Fruit fly (Drosophila melanogaster) whole organism, embryonic: ENCODE data around the gene CG13026.

ENCODE experiments used
- CG10267 ChIP-seq: fragments of 200-800 bp; sonication (Bioruptor generic); optimal IDR thresholded peaks from 2 replicates; lab custom pipeline; 2018; ENCODE audit warnings: missing biosample characterization, mild to moderate bottlenecking, missing genetic modification characterization, moderate library complexity
- CG10274 ChIP-seq: fragments of 200-800 bp; sonication (Bioruptor generic); optimal IDR thresholded peaks from 3 replicates; lab custom pipeline; 2017; ENCODE audit warnings: missing biosample characterization, mild to moderate bottlenecking, missing genetic modification characterization
- CG10979 ChIP-seq: fragments of 200-800 bp; sonication (Bioruptor generic); optimal IDR thresholded peaks from 2 replicates; lab custom pipeline; 2018; ENCODE audit warnings: missing biosample characterization, mild to moderate bottlenecking, missing genetic modification characterization, moderate library complexity
- CG11093 ChIP-seq: fragments of 200-800 bp; sonication (Bioruptor generic); IDR thresholded peaks from 3 replicates; pipeline ENCODE4 v1.3.6; 2022; ENCODE audit warnings: missing biosample characterization, missing genetic modification characterization
- CG13123 ChIP-seq: fragments of 200-800 bp; sonication (Bioruptor generic); optimal IDR thresholded peaks from 2 replicates; lab custom pipeline; 2016; ENCODE audit warnings: missing biosample characterization, missing genetic modification characterization
- CG1602 ChIP-seq: fragments of 200-800 bp; sonication (Bioruptor generic); optimal IDR thresholded peaks from 3 replicates; lab custom pipeline; 2016; ENCODE audit warnings: missing biosample characterization, missing genetic modification characterization
- CG18764 ChIP-seq: fragments of 200-800 bp; sonication (Bioruptor generic); optimal IDR thresholded peaks from 3 replicates; lab custom pipeline; 2016; ENCODE audit warnings: missing biosample characterization, missing genetic modification characterization
- CG2199 ChIP-seq: fragments of 200-800 bp; sonication (Bioruptor generic); IDR thresholded peaks from 3 replicates; pipeline ENCODE4 v1.3.6; 2022; ENCODE audit warnings: missing biosample characterization, missing genetic modification characterization
- CG31441 ChIP-seq: fragments of 200-800 bp; sonication (Bioruptor generic); IDR thresholded peaks from 2 replicates; pipeline ENCODE4 v1.3.6; 2022; ENCODE audit warnings: missing biosample characterization, missing genetic modification characterization
- CG32772 ChIP-seq: fragments of 200-800 bp; sonication (Bioruptor generic); IDR thresholded peaks from 2 replicates; pipeline ENCODE4 v1.3.6; 2022; ENCODE audit warnings: missing biosample characterization, missing genetic modification characterization
- CG6854 ChIP-seq: fragments of 200-800 bp; sonication (Bioruptor generic); optimal IDR thresholded peaks from 3 replicates; lab custom pipeline; 2017; ENCODE audit warnings: missing biosample characterization, mild to moderate bottlenecking, missing genetic modification characterization
- CG7987 ChIP-seq: fragments of 200-800 bp; sonication (Bioruptor generic); optimal IDR thresholded peaks from 2 replicates; lab custom pipeline; 2018; ENCODE audit warnings: missing biosample characterization, mild to moderate bottlenecking, missing genetic modification characterization, moderate library complexity
- CG8359 ChIP-seq: fragments of 200-800 bp; sonication (Bioruptor generic); optimal IDR thresholded peaks from 2 replicates; lab custom pipeline; 2017; ENCODE audit warnings: missing biosample characterization, mild to moderate bottlenecking, missing genetic modification characterization, borderline replicate concordance
- CG9437 ChIP-seq: fragments of 200-800 bp; sonication (Bioruptor generic); optimal IDR thresholded peaks from 2 replicates; lab custom pipeline; 2018; ENCODE audit warnings: missing biosample characterization, mild to moderate bottlenecking, missing genetic modification characterization
- Dbx ChIP-seq: fragments of 200-800 bp; sonication (Bioruptor generic); IDR thresholded peaks from 3 replicates; pipeline ENCODE4 v1.3.6; 2022; ENCODE audit warnings: missing biosample characterization, missing genetic modification characterization
- ERR ChIP-seq: fragments of 200-800 bp; sonication (Bioruptor generic); optimal IDR thresholded peaks from 2 replicates; lab custom pipeline; 2016; ENCODE audit warnings: missing biosample characterization, missing genetic modification characterization
- Fer1 ChIP-seq: fragments of 200-800 bp; sonication (Bioruptor generic); optimal IDR thresholded peaks from 2 replicates; lab custom pipeline; 2017; ENCODE audit warnings: missing biosample characterization, mild to moderate bottlenecking, missing genetic modification characterization
- Fer2 ChIP-seq: fragments of 200-800 bp; sonication (Bioruptor generic); optimal IDR thresholded peaks from 2 replicates; lab custom pipeline; 2018; ENCODE audit warnings: missing biosample characterization, mild to moderate bottlenecking, missing genetic modification characterization, moderate library complexity
- H2.0 ChIP-seq: fragments of 200-800 bp; sonication (Bioruptor generic); IDR thresholded peaks from 2 replicates; pipeline ENCODE4 v1.3.6; 2022; ENCODE audit warnings: missing biosample characterization, missing genetic modification characterization
- HLHmδ ChIP-seq: fragments of 200-800 bp; sonication (Bioruptor generic); optimal IDR thresholded peaks from 2 replicates; lab custom pipeline; 2018; ENCODE audit warnings: missing biosample characterization, mild to moderate bottlenecking, missing genetic modification characterization, moderate library complexity
- Jarid2 ChIP-seq: fragments of 200-800 bp; sonication (Bioruptor generic); optimal IDR thresholded peaks from 3 replicates; lab custom pipeline; 2017; ENCODE audit warnings: mild to moderate bottlenecking, missing biosample characterization, missing genetic modification reagents, missing genetic modification characterization
- Kr ChIP-seq: fragments of 200-800 bp; sonication (Bioruptor generic); optimal IDR thresholded peaks from 2 replicates; lab custom pipeline; 2017; ENCODE audit warnings: missing biosample characterization, mild to moderate bottlenecking, missing genetic modification characterization
- NC2β ChIP-seq: fragments of 200-800 bp; sonication (Bioruptor generic); optimal IDR thresholded peaks from 2 replicates; lab custom pipeline; 2016; ENCODE audit warnings: missing biosample characterization, missing genetic modification characterization
- NFAT ChIP-seq: fragments of 200-800 bp; sonication (Bioruptor generic); IDR thresholded peaks from 2 replicates; pipeline ENCODE4 v1.3.6; 2022; ENCODE audit warnings: missing biosample characterization, missing genetic modification characterization
- Nf-YB ChIP-seq: fragments of 200-800 bp; sonication (Bioruptor generic); optimal IDR thresholded peaks from 3 replicates; lab custom pipeline; 2019; ENCODE audit warnings: missing biosample characterization, mild to moderate bottlenecking, missing genetic modification characterization, moderate library complexity
- Stat92E ChIP-seq, 3 experiments: fragments of >200 bp in 2 of 3; fragments of 200-800 bp in 1 of 3; sonication (Bioruptor generic) in 1 of 3; optimal IDR thresholded peaks; 2 replicates each; lab custom pipeline; 2017 to 2019; ENCODE audit warnings: missing biosample characterization in 3 of 3, missing genetic modification characterization in 3 of 3, mild to moderate bottlenecking in 1 of 3, moderate library complexity in 1 of 3
- YL-1 ChIP-seq: fragments of 200-800 bp; sonication (Bioruptor generic); optimal IDR thresholded peaks from 3 replicates; lab custom pipeline; 2017; ENCODE audit warnings: missing biosample characterization, mild to moderate bottlenecking, missing genetic modification characterization
- ac ChIP-seq: fragments of 200-800 bp; sonication (Bioruptor generic); optimal IDR thresholded peaks from 3 replicates; lab custom pipeline; 2017; ENCODE audit warnings: missing biosample characterization, mild to moderate bottlenecking, missing genetic modification characterization
- aop ChIP-seq: fragments of 200-800 bp; sonication (Bioruptor generic); IDR thresholded peaks from 2 replicates; pipeline ENCODE4 v1.3.6; 2022; ENCODE audit warnings: missing biosample characterization, missing genetic modification characterization
- bowl ChIP-seq: fragments of 200-800 bp; sonication (Bioruptor generic); IDR thresholded peaks from 2 replicates; pipeline ENCODE4 v1.3.6; 2022; ENCODE audit warnings: missing biosample characterization, missing genetic modification characterization
- bsh ChIP-seq, 2 experiments: fragments of 200-800 bp; sonication (Bioruptor generic); optimal IDR thresholded peaks; 2 replicates each; lab custom pipeline; 2017 to 2018; ENCODE audit warnings: mild to moderate bottlenecking in 2 of 2, missing biosample characterization in 2 of 2, missing genetic modification characterization in 2 of 2, moderate library complexity in 1 of 2
- dati ChIP-seq: fragments of 200-800 bp; sonication (Bioruptor generic); IDR thresholded peaks from 2 replicates; pipeline ENCODE4 v1.3.6; 2022; ENCODE audit warnings: missing biosample characterization, missing genetic modification characterization
- dimm ChIP-seq: fragments of 200-800 bp; sonication (Bioruptor generic); IDR thresholded peaks from 2 replicates; pipeline ENCODE4 v1.3.6; 2022; ENCODE audit warnings: missing biosample characterization, missing genetic modification characterization
- gem ChIP-seq: fragments of 200-800 bp; sonication (Bioruptor generic); optimal IDR thresholded peaks from 2 replicates; lab custom pipeline; 2019; ENCODE audit warnings: missing biosample characterization, mild to moderate bottlenecking, missing genetic modification characterization, moderate library complexity
- gsb-n ChIP-seq: fragments of 200-800 bp; sonication (Bioruptor generic); optimal IDR thresholded peaks from 3 replicates; lab custom pipeline; 2018; ENCODE audit warnings: missing biosample characterization, mild to moderate bottlenecking, missing genetic modification characterization
- her ChIP-seq: fragments of 200-800 bp; sonication (Bioruptor generic); optimal IDR thresholded peaks from 2 replicates; lab custom pipeline; 2016; ENCODE audit warnings: missing biosample characterization, missing genetic modification characterization
- kni ChIP-seq: fragments of 200-800 bp; sonication (Bioruptor generic); optimal IDR thresholded peaks from 3 replicates; lab custom pipeline; 2017; ENCODE audit warnings: mild to moderate bottlenecking, missing biosample characterization, missing genetic modification reagents, missing genetic modification characterization
- mirr ChIP-seq: fragments of 200-800 bp; sonication (Bioruptor generic); optimal IDR thresholded peaks from 3 replicates; lab custom pipeline; 2018; ENCODE audit warnings: missing biosample characterization, mild to moderate bottlenecking, missing genetic modification characterization
- nom ChIP-seq: fragments of 200-800 bp; sonication (Bioruptor generic); optimal IDR thresholded peaks from 2 replicates; lab custom pipeline; 2017; ENCODE audit warnings: missing biosample characterization, missing genetic modification characterization, mild to moderate bottlenecking, moderate library complexity, missing genetic modification reagents
- oc ChIP-seq: fragments of 200-800 bp; sonication (Bioruptor generic); optimal IDR thresholded peaks from 2 replicates; lab custom pipeline; 2018; ENCODE audit warnings: missing biosample characterization, mild to moderate bottlenecking, missing genetic modification characterization, moderate library complexity
- odd ChIP-seq: fragments of 200-800 bp; sonication (Bioruptor generic); optimal IDR thresholded peaks from 2 replicates; lab custom pipeline; 2017; ENCODE audit warnings: missing biosample characterization, mild to moderate bottlenecking, missing genetic modification characterization
- pros ChIP-seq: fragments of 200-800 bp; sonication (Bioruptor generic); optimal IDR thresholded peaks from 3 replicates; lab custom pipeline; 2019; ENCODE audit warnings: missing biosample characterization, mild to moderate bottlenecking, missing genetic modification characterization, moderate library complexity
- pum ChIP-seq: fragments of 200-800 bp; sonication (Bioruptor generic); optimal IDR thresholded peaks from 2 replicates; lab custom pipeline; 2016; ENCODE audit warnings: missing biosample characterization, missing genetic modification characterization
- pzg ChIP-seq: fragments of 200-800 bp; sonication (Bioruptor generic); optimal IDR thresholded peaks from 3 replicates; lab custom pipeline; 2018; ENCODE audit warnings: missing biosample characterization, mild to moderate bottlenecking, missing genetic modification characterization, moderate library complexity
- sd ChIP-seq: fragments of 200-800 bp; sonication (Bioruptor generic); optimal IDR thresholded peaks from 3 replicates; lab custom pipeline; 2018; ENCODE audit warnings: missing biosample characterization, mild to moderate bottlenecking, missing genetic modification characterization, moderate library complexity
- sens ChIP-seq: fragments of 200-800 bp; sonication (Bioruptor generic); peaks from one replicate; lab custom pipeline; 2016; ENCODE audit warnings: missing biosample characterization, missing genetic modification characterization
- vvl ChIP-seq: fragments of 200-800 bp; sonication (Bioruptor generic); IDR thresholded peaks from 2 replicates; pipeline ENCODE4 v1.3.6; 2022; ENCODE audit warnings: missing biosample characterization, missing genetic modification characterization
- z ChIP-seq: fragments of 200-800 bp; sonication (Bioruptor generic); IDR thresholded peaks from 3 replicates; pipeline ENCODE4 v1.3.6; 2022; ENCODE audit warnings: missing biosample characterization, missing genetic modification characterization

The CG13026 gene

DNA sequence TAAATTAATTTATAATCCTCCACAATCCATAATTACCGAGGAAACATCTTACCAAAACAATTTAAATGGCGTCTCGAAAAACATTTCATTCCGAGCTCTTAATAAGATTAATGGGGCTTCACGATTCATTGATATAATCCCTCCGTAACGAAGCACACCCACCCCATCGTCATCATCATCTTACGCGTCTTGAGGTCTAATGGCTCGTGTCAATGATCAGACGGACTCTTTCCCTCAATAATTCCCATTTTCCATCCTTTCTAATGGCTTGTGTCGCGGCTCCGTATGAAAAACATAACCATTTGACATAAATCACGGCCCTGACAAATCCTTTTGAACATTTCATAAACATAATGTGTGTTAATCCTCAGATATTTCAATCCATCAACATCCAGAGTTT lies 40.9 kb upstream of the CG13026 start:
- TF ChIP-seq odd (GFP tag; lab: Kevin White, UChicago) (no peak), nom (no peak), Fer2 (tag; lab: Kevin White, UChicago) (no peak), H2.0 (GFP tag; lab: Robert Waterston, UW) (no peak), CG2199 (0 out of 3 replicates have a peak, but pooled peaks have one; percentile 41), Kr (GFP tag; lab: Kevin White, UChicago) (no peak), dati (GFP tag; lab: Robert Waterston, UW) (no peak), CG10979 (tag; lab: Kevin White, UChicago) (no peak), Dbx (no peak), CG11093 (GFP tag; lab: Robert Waterston, UW) (no peak), CG9437 (GFP tag; lab: Kevin White, UChicago) (no peak), dimm (GFP tag; lab: Robert Waterston, UW) (no peak), CG1602 (GFP tag; lab: Kevin White, UChicago) (no peak), pros (GFP tag; lab: Kevin White, UChicago) (peak; percentile 67), kni (GFP tag; lab: Kevin White, UChicago) (no peak), Stat92E (GFP tag; optimal IDR thresholded peaks at IDR 0.05; lab: Kevin White, UChicago) (no peak), mirr (GFP tag; lab: Kevin White, UChicago) (no peak), gsb-n (tag; lab: Kevin White, UChicago) (peak; percentile 25), Jarid2 (no peak), ac (GFP tag; lab: Kevin White, UChicago) (no peak), oc (tag; lab: Kevin White, UChicago) (peak; percentile 90), CG6854 (no peak), HLHmδ (GFP tag; lab: Kevin White, UChicago) (peak; percentile 7), pzg (GFP tag; lab: Kevin White, UChicago) (no peak), sens (GFP tag; lab: Kevin White, UChicago) (peak; percentile 75), ERR (GFP tag; lab: Kevin White, UChicago) (no peak), CG10267 (tag; lab: Kevin White, UChicago) (no peak), CG13123 (GFP tag; lab: Kevin White, UChicago) (no peak)
- TF ChIP-seq, all 482 proteins: peak for 6

- TF ChIP-seq CG8359 (GFP tag; lab: Kevin White, UChicago), result peak; percentile 6
- TF ChIP-seq Fer1, result peak; percentile 82
- TF ChIP-seq CG32772 (GFP tag; lab: Robert Waterston, UW), result peak; percentile 49; the same call in 1 of the 2 replicates
- TF ChIP-seq vvl (GFP tag; lab: Robert Waterston, UW), result peak; percentile 79
- no peak for TF ChIP-seq NFAT (GFP tag; lab: Robert Waterston, UW)
- peak; percentile 17 for TF ChIP-seq sd
- TF ChIP-seq CG10274 (GFP tag; lab: Kevin White, UChicago), result no peak
- peak; percentile 42 for TF ChIP-seq YL-1 (GFP tag; lab: Kevin White, UChicago)
- TF ChIP-seq bowl (GFP tag; lab: Robert Waterston, UW), result 0 out of 2 replicates have a peak, but pooled peaks have one; percentile 10
- TF ChIP-seq CG31441, result peak; percentile 85
- no peak for TF ChIP-seq z
- TF ChIP-seq pum (GFP tag; lab: Kevin White, UChicago), result no peak
- TF ChIP-seq her (GFP tag; lab: Kevin White, UChicago), result peak; percentile 31
- peak; percentile 48 to 76 for TF ChIP-seq bsh (GFP tag; optimal IDR thresholded peaks at IDR 0.05; lab: Kevin White, UChicago)
- TF ChIP-seq gem, result peak; percentile 85
- TF ChIP-seq CG10267 (tag; lab: Kevin White, UChicago), result peak; percentile 83
- no peak for TF ChIP-seq NC2β
- TF ChIP-seq CG7987 (GFP tag; lab: Kevin White, UChicago), result peak; percentile 25
- peak; percentile 19 for TF ChIP-seq Nf-YB
- TF ChIP-seq CG18764 (GFP tag; lab: Kevin White, UChicago), result peak; percentile 44
- no peak for TF ChIP-seq aop (GFP tag; lab: Robert Waterston, UW)
Measured at dm6 chr3L:16765647-16766628, 40.0 kb upstream of the CG13026 start, which contains the start of gene Nrt. Nrt (plus strand) TSS chr3L:16766072.
